Fruit fly (Drosophila melanogaster) whole organism, wandering third instar larva: ENCODE measurements around the gene CG31751.

Experiments
- Abd-B ChIP-seq: fragments of >200 bp; optimal IDR thresholded peaks from 2 replicates; lab custom pipeline; 2017; ENCODE audit warnings: missing biosample characterization, missing genetic modification characterization
- CG32264 ChIP-seq: fragments of 200-800 bp; sonication (Bioruptor generic); optimal IDR thresholded peaks from 2 replicates; lab custom pipeline; 2016; ENCODE audit warnings: missing biosample characterization, missing genetic modification characterization
- CG9705 ChIP-seq: fragments of 200-800 bp; sonication (Bioruptor generic); optimal IDR thresholded peaks from 2 replicates; lab custom pipeline; 2018; ENCODE audit warnings: missing biosample characterization, mild to moderate bottlenecking, missing genetic modification characterization
- CrebA ChIP-seq: fragments of 200-800 bp; sonication (Bioruptor generic); optimal IDR thresholded peaks from 2 replicates; lab custom pipeline; 2016; ENCODE audit warnings: missing biosample characterization, mild to moderate bottlenecking, missing genetic modification characterization, borderline replicate concordance
- Dfd ChIP-seq: fragments of >200 bp; optimal IDR thresholded peaks from 2 replicates; lab custom pipeline; 2017; ENCODE audit warnings: missing biosample characterization, missing genetic modification characterization
- Dif ChIP-seq: fragments of 200-275, 200-300 bp; sonication (Bioruptor generic); optimal IDR thresholded peaks from 2 replicates; lab custom pipeline; 2018; ENCODE audit warnings: missing biosample characterization, missing genetic modification characterization; ENCODE audit not compliant: partially characterized antibody
- GATAd ChIP-seq: sonication (Bioruptor generic); optimal IDR thresholded peaks from 2 replicates; lab custom pipeline; 2016; ENCODE audit warnings: missing biosample characterization, missing genetic modification characterization
- HLH106 ChIP-seq: fragments of 200-800 bp; optimal IDR thresholded peaks from 3 replicates; lab custom pipeline; 2019; ENCODE audit warnings: missing biosample characterization, mild to moderate bottlenecking, missing genetic modification characterization, moderate library complexity
- Hnf4 ChIP-seq: fragments of 200-800 bp; sonication (Bioruptor generic); optimal IDR thresholded peaks from 2 replicates; lab custom pipeline; 2016; ENCODE audit warnings: missing biosample characterization, mild to moderate bottlenecking, missing genetic modification characterization
- Hr78 ChIP-seq: fragments of >200 bp; optimal IDR thresholded peaks from 2 replicates; lab custom pipeline; 2017; ENCODE audit warnings: missing biosample characterization, missing genetic modification characterization
- Hr83 ChIP-seq: fragments of 200-300 bp; sonication (Bioruptor generic); optimal IDR thresholded peaks from 2 replicates; lab custom pipeline; 2016; ENCODE audit warnings: missing biosample characterization, mild to moderate bottlenecking, missing genetic modification characterization, moderate library complexity; ENCODE audit not compliant: poor library complexity, severe bottlenecking
- Jra ChIP-seq: sonication (Bioruptor generic); optimal IDR thresholded peaks from 2 replicates; lab custom pipeline; 2016; ENCODE audit warnings: missing biosample characterization, missing genetic modification characterization
- Mio ChIP-seq: sonication (Bioruptor generic); optimal IDR thresholded peaks from 2 replicates; lab custom pipeline; 2016; ENCODE audit warnings: missing biosample characterization, missing genetic modification characterization
- Myc ChIP-seq: fragments of >200 bp; optimal IDR thresholded peaks from 2 replicates; lab custom pipeline; 2017
- N ChIP-seq: fragments of >200 bp; optimal IDR thresholded peaks from 2 replicates; lab custom pipeline; 2018; ENCODE audit warnings: missing biosample characterization, missing external identifiers, missing genetic modification characterization
- OdsH ChIP-seq: fragments of 200-800 bp; sonication (Bioruptor generic); optimal IDR thresholded peaks from 2 replicates; lab custom pipeline; 2016; ENCODE audit warnings: missing biosample characterization, mild to moderate bottlenecking, missing genetic modification characterization
- Rel ChIP-seq, 2 experiments: fragments of 200-800 bp; sonication (Bioruptor generic) in 1 of 2; optimal IDR thresholded peaks; 2 replicates in 1 of 2; 3 replicates in 1 of 2; lab custom pipeline; 2016 to 2019; ENCODE audit warnings: mild to moderate bottlenecking in 2 of 2, missing biosample characterization in 2 of 2, missing genetic modification characterization in 2 of 2, moderate library complexity in 1 of 2
- Sp1 ChIP-seq: fragments of 200-800 bp; sonication (Bioruptor generic); optimal IDR thresholded peaks from 3 replicates; lab custom pipeline; 2019; ENCODE audit warnings: missing biosample characterization, mild to moderate bottlenecking, missing genetic modification characterization, moderate library complexity
- Vsx2 ChIP-seq: fragments of 200-300, 225-300 bp; sonication (Bioruptor generic); optimal IDR thresholded peaks from 2 replicates; lab custom pipeline; 2018; ENCODE audit warnings: missing biosample characterization, missing genetic modification characterization; ENCODE audit not compliant: partially characterized antibody
- br ChIP-seq: fragments of 200-800 bp; sonication (Bioruptor generic); optimal IDR thresholded peaks from 2 replicates; lab custom pipeline; 2016; ENCODE audit warnings: missing biosample characterization, missing genetic modification characterization
- brk ChIP-seq: fragments of 200-800 bp; sonication (Bioruptor generic); optimal IDR thresholded peaks from 2 replicates; lab custom pipeline; 2016; ENCODE audit warnings: missing biosample characterization, mild to moderate bottlenecking, missing genetic modification characterization
- dl ChIP-seq, 2 experiments: fragments of 175-275, 200-275 bp in 1 of 2; fragments of 200-275 bp in 1 of 2; sonication (Bioruptor generic); optimal IDR thresholded peaks; lab custom pipeline; 2018; ENCODE audit warnings: mild to moderate bottlenecking in 2 of 2, missing biosample characterization in 2 of 2, missing genetic modification characterization in 2 of 2, moderate library complexity in 2 of 2; ENCODE audit not compliant: partially characterized antibody in 2 of 2, insufficient read depth in 1 of 2
- dmrt93B ChIP-seq: fragments of 200-800 bp; sonication (Bioruptor generic); optimal IDR thresholded peaks from 2 replicates; lab custom pipeline; 2018; ENCODE audit warnings: missing biosample characterization, mild to moderate bottlenecking, missing genetic modification characterization
- dsf ChIP-seq: sonication (Bioruptor generic); optimal IDR thresholded peaks from 2 replicates; lab custom pipeline; 2016; ENCODE audit warnings: missing biosample characterization, missing genetic modification characterization, borderline replicate concordance
- ey ChIP-seq: fragments of 200-800 bp; sonication (Bioruptor generic); optimal IDR thresholded peaks from 2 replicates; lab custom pipeline; 2016; ENCODE audit warnings: missing biosample characterization, missing genetic modification characterization
- foxo ChIP-seq, 2 experiments: fragments of 200-800 bp; sonication (Bioruptor generic); optimal IDR thresholded peaks; 2 replicates in 1 of 2; 3 replicates in 1 of 2; lab custom pipeline; 2016 to 2017; ENCODE audit warnings: missing biosample characterization in 2 of 2, missing genetic modification characterization in 2 of 2
- fru ChIP-seq: fragments of 200-800 bp; sonication (Bioruptor generic); optimal IDR thresholded peaks from 3 replicates; lab custom pipeline; 2016; ENCODE audit warnings: missing biosample characterization, mild to moderate bottlenecking, missing genetic modification characterization
- h ChIP-seq: fragments of 200-800 bp; sonication (Bioruptor generic); optimal IDR thresholded peaks from 3 replicates; lab custom pipeline; 2016; ENCODE audit warnings: missing biosample characterization, mild to moderate bottlenecking, missing genetic modification characterization
- jim ChIP-seq: fragments of 175-275, 200-325 bp; sonication (Bioruptor generic); optimal IDR thresholded peaks from 2 replicates; lab custom pipeline; 2016; ENCODE audit warnings: missing biosample characterization, mild to moderate bottlenecking, missing genetic modification characterization
- lola ChIP-seq: fragments of >200 bp; optimal IDR thresholded peaks from 2 replicates; lab custom pipeline; 2017; ENCODE audit warnings: missing biosample characterization, missing genetic modification characterization
- pan ChIP-seq: fragments of >200 bp; optimal IDR thresholded peaks from 2 replicates; lab custom pipeline; 2017
- psq ChIP-seq: fragments of 200-800 bp; sonication (Bioruptor generic); optimal IDR thresholded peaks from 3 replicates; lab custom pipeline; 2017; ENCODE audit warnings: missing biosample characterization, mild to moderate bottlenecking, missing genetic modification characterization, moderate library complexity
- rgr ChIP-seq: fragments of 200-800 bp; sonication (Bioruptor generic); optimal IDR thresholded peaks from 3 replicates; lab custom pipeline; 2016; ENCODE audit warnings: missing biosample characterization, mild to moderate bottlenecking, missing genetic modification characterization
- sage ChIP-seq: fragments of 200-800 bp; sonication (Bioruptor generic); optimal IDR thresholded peaks from 2 replicates; lab custom pipeline; 2016; ENCODE audit warnings: missing biosample characterization, mild to moderate bottlenecking, missing genetic modification characterization
- sv ChIP-seq: fragments of 200-800 bp; sonication (Bioruptor generic); optimal IDR thresholded peaks from 3 replicates; lab custom pipeline; 2016; ENCODE audit warnings: missing biosample characterization, missing genetic modification characterization
- tai ChIP-seq: sonication (Bioruptor generic); optimal IDR thresholded peaks from 2 replicates; lab custom pipeline; 2016; ENCODE audit warnings: missing biosample characterization, missing genetic modification characterization
- usp ChIP-seq: fragments of >200 bp; optimal IDR thresholded peaks from 2 replicates; lab custom pipeline; 2017; ENCODE audit warnings: missing biosample characterization, missing genetic modification characterization
- woc ChIP-seq: sonication (Bioruptor generic); optimal IDR thresholded peaks from 2 replicates; lab custom pipeline; 2016; ENCODE audit warnings: missing biosample characterization, mild to moderate bottlenecking, missing genetic modification characterization

Gene CG31751

dm6 chr2L:18693877-18694723 is 17.1 kb downstream of the CG31751 start:
- peak; percentile 45 for TF ChIP-seq fru
- peak; percentile 14 for TF ChIP-seq Sp1
- TF ChIP-seq foxo (GFP tag; optimal IDR thresholded peaks at IDR 0.05; lab: Kevin White, UChicago), result peak in 1 of 2 experiments; percentile 66
- TF ChIP-seq Rel (GFP tag; optimal IDR thresholded peaks at IDR 0.05; lab: Kevin White, UChicago), result no peak
- TF ChIP-seq Rel (tag; optimal IDR thresholded peaks at IDR 0.05; lab: Kevin White, UChicago), result peak; percentile 6
- TF ChIP-seq sv (GFP tag; lab: Kevin White, UChicago), result no peak
- TF ChIP-seq Abd-B, result no peak
- TF ChIP-seq h (GFP tag; lab: Kevin White, UChicago), result peak; percentile 57
- peak; percentile 79 for TF ChIP-seq psq (GFP tag; lab: Kevin White, UChicago)
- peak; percentile 59 for TF ChIP-seq OdsH (GFP tag; lab: Kevin White, UChicago)
- TF ChIP-seq Hr83, result peak; percentile 63
- no peak for TF ChIP-seq Hnf4 (GFP tag; lab: Kevin White, UChicago)
- peak; percentile 57 for TF ChIP-seq woc (GFP tag; lab: Kevin White, UChicago)
- TF ChIP-seq rgr (GFP tag; lab: Kevin White, UChicago), result peak; percentile 61
- peak; percentile 32 for TF ChIP-seq ey (GFP tag; lab: Kevin White, UChicago)
- peak; percentile 70 for TF ChIP-seq br (GFP tag; lab: Kevin White, UChicago)

dm6 chr2L:18694724-18695105 is 17.7 kb downstream of the CG31751 start:
- no peak for TF ChIP-seq HLH106 (tag; lab: Kevin White, UChicago)
- peak; percentile 15 for TF ChIP-seq ey (GFP tag; lab: Kevin White, UChicago)
- peak in 1 of 2 experiments; percentile 21 for TF ChIP-seq foxo (GFP tag; optimal IDR thresholded peaks at IDR 0.05; lab: Kevin White, UChicago)
- no peak for TF ChIP-seq CrebA (GFP tag; lab: Kevin White, UChicago)
- no peak for TF ChIP-seq brk (GFP tag; lab: Kevin White, UChicago)
- TF ChIP-seq Hr78, result no peak
- TF ChIP-seq CG32264 (GFP tag; lab: Kevin White, UChicago), result no peak
- TF ChIP-seq Hnf4 (GFP tag; lab: Kevin White, UChicago), result peak; percentile 8
- TF ChIP-seq Abd-B, result no peak
- TF ChIP-seq lola (GFP tag; lab: Kevin White, UChicago), result no peak
- TF ChIP-seq dl (GFP tag; optimal IDR thresholded peaks at IDR 0.05; lab: Kevin White, UChicago; ENCODE audit: insufficient read depth in 1 of 2, partially characterized antibody in 2 of 2), result no peak
- TF ChIP-seq Jra (GFP tag; lab: Kevin White, UChicago), result peak; percentile 3
- no peak for TF ChIP-seq Hr83
- no peak for TF ChIP-seq sage (GFP tag; lab: Kevin White, UChicago)
- TF ChIP-seq dmrt93B, result no peak
- no peak for TF ChIP-seq sv (GFP tag; lab: Kevin White, UChicago)
- no peak for TF ChIP-seq psq (GFP tag; lab: Kevin White, UChicago)
- TF ChIP-seq br (GFP tag; lab: Kevin White, UChicago), result no peak
- TF ChIP-seq fru, result peak; percentile 33
- no peak for TF ChIP-seq jim
- peak; percentile 9 for TF ChIP-seq h (GFP tag; lab: Kevin White, UChicago)
- TF ChIP-seq pan (lab: Kevin White, UChicago), result no peak
- no peak for TF ChIP-seq Vsx2
- no peak for TF ChIP-seq N
- peak; percentile 13 for TF ChIP-seq rgr (GFP tag; lab: Kevin White, UChicago)
- TF ChIP-seq Sp1, result no peak

DNA sequence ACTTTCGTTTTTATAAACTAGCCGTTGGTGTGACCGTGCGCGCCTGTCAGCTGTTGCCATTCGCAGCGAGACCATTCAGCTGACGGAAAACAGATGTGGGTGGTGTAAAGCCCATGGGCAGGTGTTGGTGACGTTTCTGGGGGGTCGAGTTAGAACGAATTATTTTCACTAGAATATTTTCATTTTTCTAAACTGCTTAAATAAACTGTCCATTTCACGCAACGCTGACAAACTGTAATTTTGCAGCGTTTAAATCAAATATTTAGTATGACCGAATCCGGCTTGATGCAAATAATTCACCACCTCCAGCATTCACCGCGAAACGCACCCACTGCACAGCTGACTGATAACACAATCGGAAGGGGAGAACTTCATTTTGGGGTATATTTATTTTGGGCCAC is 18.4 kb downstream of the CG31751 start, which contains the start of the genes CG10383 and CG10338:
Gene CG10383, minus strand, starts transcription at position 199 of the 401 bp plus-strand sequence.
Gene CG10338, plus strand, starts transcription at position 261 of the 401 bp plus-strand sequence.
- TF ChIP-seq Abd-B, result no peak
- TF ChIP-seq HLH106 (tag; lab: Kevin White, UChicago), result peak; percentile 84
- peak; percentile 69 for TF ChIP-seq sage (GFP tag; lab: Kevin White, UChicago)
- TF ChIP-seq Dfd (GFP tag; lab: Kevin White, UChicago), result no peak
- peak; percentile 76 for TF ChIP-seq CG32264 (GFP tag; lab: Kevin White, UChicago)
- peak; percentile 79 for TF ChIP-seq Sp1
- TF ChIP-seq dsf (GFP tag; lab: Kevin White, UChicago), result no peak
- peak; percentile 88 for TF ChIP-seq br (GFP tag; lab: Kevin White, UChicago)
- TF ChIP-seq jim, result peak; percentile 65
- no peak for TF ChIP-seq dl (GFP tag; optimal IDR thresholded peaks at IDR 0.05; lab: Kevin White, UChicago; ENCODE audit: insufficient read depth in 1 of 2, partially characterized antibody in 2 of 2)
- no peak for TF ChIP-seq Dif (GFP tag; lab: Kevin White, UChicago)
- peak; percentile 63 for TF ChIP-seq CG9705 (GFP tag; lab: Kevin White, UChicago)
- no peak for TF ChIP-seq usp (GFP tag; lab: Kevin White, UChicago)
- TF ChIP-seq psq (GFP tag; lab: Kevin White, UChicago), result peak; percentile 82
- TF ChIP-seq tai (GFP tag; lab: Kevin White, UChicago), result no peak
- TF ChIP-seq Myc (lab: Kevin White, UChicago), result peak; percentile 81
- peak; percentile 58 for TF ChIP-seq lola (GFP tag; lab: Kevin White, UChicago)
- peak; percentile 93 for TF ChIP-seq h (GFP tag; lab: Kevin White, UChicago)
- TF ChIP-seq fru, result peak; percentile 90
- TF ChIP-seq GATAd (GFP tag; lab: Kevin White, UChicago), result peak; percentile 90
- TF ChIP-seq Jra (GFP tag; lab: Kevin White, UChicago), result peak; percentile 92
- peak; percentile 87 for TF ChIP-seq OdsH (GFP tag; lab: Kevin White, UChicago)
- TF ChIP-seq Hr78, result no peak
- no peak for TF ChIP-seq N
- TF ChIP-seq brk (GFP tag; lab: Kevin White, UChicago), result no peak
- TF ChIP-seq foxo (GFP tag; optimal IDR thresholded peaks at IDR 0.05; lab: Kevin White, UChicago), result peak in 1 of 2 experiments; percentile 95
- peak; percentile 72 for TF ChIP-seq woc (GFP tag; lab: Kevin White, UChicago)
- TF ChIP-seq pan (lab: Kevin White, UChicago), result no peak
- no peak for TF ChIP-seq CrebA (GFP tag; lab: Kevin White, UChicago)
- TF ChIP-seq Mio (GFP tag; lab: Kevin White, UChicago), result peak; percentile 70
- TF ChIP-seq ey (GFP tag; lab: Kevin White, UChicago), result peak; percentile 91
- TF ChIP-seq Vsx2, result no peak
- peak; percentile 94 for TF ChIP-seq Hnf4 (GFP tag; lab: Kevin White, UChicago)
- peak; percentile 93 for TF ChIP-seq rgr (GFP tag; lab: Kevin White, UChicago)
- TF ChIP-seq sv (GFP tag; lab: Kevin White, UChicago), result peak; percentile 71
